Fruit fly (Drosophila melanogaster): ENCODE results near the gene CG4073.
A peak's percentile ranks its signal among the peaks of the same experiment; 100 is the strongest.

The CG4073 gene

DNA sequence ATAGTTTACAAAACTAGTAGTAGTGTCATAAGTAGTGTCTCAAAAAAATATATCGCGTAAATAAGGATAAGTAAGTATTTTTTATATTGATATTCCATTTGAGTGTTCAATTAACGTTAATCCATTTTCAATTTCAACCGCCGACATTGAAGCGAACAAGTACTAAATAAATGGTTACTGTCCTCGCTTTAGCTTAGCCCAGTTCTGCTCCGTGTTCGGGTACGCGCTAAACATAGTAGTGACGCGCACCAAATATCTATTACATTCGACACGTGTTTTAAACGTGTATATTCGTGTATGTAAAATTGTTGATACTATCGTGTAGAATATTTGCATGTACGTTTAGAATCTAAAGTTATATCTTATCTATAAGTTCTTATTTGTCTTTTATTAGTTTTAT, 39.5 kb upstream of the CG4073 start (continued):
- TF ChIP-seq Hand (GFP tag; optimal IDR thresholded peaks at IDR 0.05), result no peak
- TF ChIP-seq C15 (GFP tag; IDR thresholded peaks at IDR 0.05), result no peak
- TF ChIP-seq psq (GFP tag; optimal IDR thresholded peaks at IDR 0.05), result no peak
- TF ChIP-seq CG8765 (GFP tag; IDR thresholded peaks at IDR 0.05), result no peak
- TF ChIP-seq gcm (GFP tag; optimal IDR thresholded peaks at IDR 0.05), result no peak
- peak; percentile 20 for TF ChIP-seq Dad (GFP tag; optimal IDR thresholded peaks at IDR 0.05)
- TF ChIP-seq unpg (GFP tag; optimal IDR thresholded peaks at IDR 0.05), result no peak
- no peak for TF ChIP-seq esg (GFP tag; conservative IDR thresholded peaks at IDR 0.05)
- no peak for TF ChIP-seq Hr3 (GFP tag; optimal IDR thresholded peaks at IDR 0.05)
- TF ChIP-seq crp (GFP tag; optimal IDR thresholded peaks at IDR 0.05), result no peak
- no peak for TF ChIP-seq CG6175 (GFP tag; IDR thresholded peaks at IDR 0.05)
- TF ChIP-seq gsb (GFP tag; IDR thresholded peaks at IDR 0.05), result no peak
- TF ChIP-seq CG12299 (tag; optimal IDR thresholded peaks at IDR 0.05), result no peak
- TF ChIP-seq YL-1 (GFP tag; optimal IDR thresholded peaks at IDR 0.05), result no peak
- no peak for TF ChIP-seq da (GFP tag; optimal IDR thresholded peaks at IDR 0.05)
- no peak for TF ChIP-seq CG13123 (GFP tag; optimal IDR thresholded peaks at IDR 0.05)
- TF ChIP-seq CG15479 (GFP tag; optimal IDR thresholded peaks at IDR 0.05), result no peak
- peak; percentile 22 for TF ChIP-seq CG9817 (tag; optimal IDR thresholded peaks at IDR 0.05)
- peak; percentile 23 for TF ChIP-seq pnt (GFP tag; optimal IDR thresholded peaks at IDR 0.05)
- no peak for TF ChIP-seq croc (GFP tag; conservative IDR thresholded peaks at IDR 0.05)
- no peak for TF ChIP-seq sisA (GFP tag; IDR thresholded peaks at IDR 0.05)
- TF ChIP-seq CG8359 (GFP tag; optimal IDR thresholded peaks at IDR 0.05; ENCODE audit: borderline replicate concordance), result no peak
- peak; percentile 39; the same call in 1 of the 4 replicates for TF ChIP-seq chinmo (GFP tag; IDR thresholded peaks at IDR 0.05; ENCODE audit: partially characterized antibody)
- peak; percentile 25 for TF ChIP-seq disco-r (GFP tag; optimal IDR thresholded peaks at IDR 0.05)
- peak; percentile 3 for TF ChIP-seq lilli (GFP tag; optimal IDR thresholded peaks at IDR 0.05)
- peak in 1 of 3 experiments; percentile 13 for TF ChIP-seq lola (GFP tag; optimal IDR thresholded peaks at IDR 0.05)
- no peak for TF ChIP-seq B-H1 (GFP tag; IDR thresholded peaks at IDR 0.05)
- no peak for TF ChIP-seq jing (GFP tag; optimal IDR thresholded peaks at IDR 0.05)
- TF ChIP-seq NfI (GFP tag; optimal IDR thresholded peaks at IDR 0.05), result peak; percentile 1
- TF ChIP-seq CG14860 (GFP tag; IDR thresholded peaks at IDR 0.05; ENCODE audit: partially characterized antibody), result peak; percentile 55; the same call in 2 of the 3 replicates
- TF ChIP-seq CG17829 (tag; optimal IDR thresholded peaks at IDR 0.05), result peak; percentile 62
- no peak for TF ChIP-seq twi (tag; optimal IDR thresholded peaks at IDR 0.05)
- no peak for TF ChIP-seq CG3407 (GFP tag; optimal IDR thresholded peaks at IDR 0.05)
- no peak for TF ChIP-seq ase (GFP tag; IDR thresholded peaks at IDR 0.05)
- no peak for TF ChIP-seq CG43689 (GFP tag; IDR thresholded peaks at IDR 0.05)
- peak; percentile 72 for TF ChIP-seq CG10267 (tag; optimal IDR thresholded peaks at IDR 0.05)
- TF ChIP-seq CG7987 (GFP tag; optimal IDR thresholded peaks at IDR 0.05), result peak; percentile 70
- no peak for TF ChIP-seq lmd (GFP tag; IDR thresholded peaks at IDR 0.05)
- peak; percentile 93 for TF ChIP-seq Lhr (GFP tag; optimal IDR thresholded peaks at IDR 0.05)
- TF ChIP-seq tup (GFP tag; optimal IDR thresholded peaks at IDR 0.05), result no peak
- no peak for TF ChIP-seq kay (GFP tag; optimal IDR thresholded peaks at IDR 0.05)
- no peak for TF ChIP-seq CG11723 (GFP tag; optimal IDR thresholded peaks at IDR 0.05)
- TF ChIP-seq CG42726 (GFP tag; IDR thresholded peaks at IDR 0.05; ENCODE audit: partially characterized antibody), result peak; percentile 92
- no peak for TF ChIP-seq wdn (GFP tag; IDR thresholded peaks at IDR 0.05)
- TF ChIP-seq CG13624 (GFP tag; optimal IDR thresholded peaks at IDR 0.05), result peak; percentile 64
- TF ChIP-seq CG7372 (GFP tag; IDR thresholded peaks at IDR 0.05), result no peak
- TF ChIP-seq btn (GFP tag; optimal IDR thresholded peaks at IDR 0.05), result no peak
- peak; percentile 73; the same call in 1 of the 2 replicates for TF ChIP-seq sna (GFP tag; IDR thresholded peaks at IDR 0.05; ENCODE audit: partially characterized antibody)
- TF ChIP-seq eve (GFP tag; optimal IDR thresholded peaks at IDR 0.05), result no peak
- TF ChIP-seq CG6791 (GFP tag; IDR thresholded peaks at IDR 0.05; ENCODE audit: partially characterized antibody), result peak; percentile 77; the same call in 2 of the 3 replicates
